Worm (Caenorhabditis elegans) whole organism, late embryonic: ENCODE measurements around the gene eat-20.

Experiments
- C38D4.7 ChIP-seq: fragments of 200-800 bp; sonication (Bioruptor generic); optimal IDR thresholded peaks from 2 replicates; lab custom pipeline; 2018; ENCODE audit warnings: mild to moderate bottlenecking, missing genetic modification characterization, moderate library complexity, missing compliant biosample characterization
- F13H6.1 ChIP-seq: sonication (generic microtip); optimal IDR thresholded peaks from 2 replicates; lab custom pipeline; 2016; ENCODE audit warnings: missing genetic modification characterization, missing compliant biosample characterization
- K02D7.2 ChIP-seq: sonication (generic microtip); optimal IDR thresholded peaks from 2 replicates; lab custom pipeline; 2017; ENCODE audit warnings: mild to moderate bottlenecking, missing genetic modification characterization, missing compliant biosample characterization
- ahr-1 ChIP-seq: sonication (generic microtip); optimal IDR thresholded peaks from 2 replicates; lab custom pipeline; 2016; ENCODE audit warnings: missing genetic modification characterization, missing compliant biosample characterization
- ama-1 ChIP-seq: fragments of 150-350 bp; optimal IDR thresholded peaks from 2 replicates; lab custom pipeline; 2014
- ceh-14 ChIP-seq: sonication (generic microtip); optimal IDR thresholded peaks from 2 replicates; lab custom pipeline; 2016; ENCODE audit warnings: missing genotype, missing genetic modification characterization, missing compliant biosample characterization
- ceh-22 ChIP-seq: sonication (generic microtip); optimal IDR thresholded peaks from 2 replicates; lab custom pipeline; 2017; ENCODE audit warnings: missing biosample characterization, missing genetic modification characterization
- ceh-24 ChIP-seq: sonication (generic microtip); optimal IDR thresholded peaks from 2 replicates; lab custom pipeline; 2016; ENCODE audit warnings: mild to moderate bottlenecking, missing genetic modification characterization, missing compliant biosample characterization
- ceh-30 ChIP-seq: fragments of 150-350 bp; optimal IDR thresholded peaks from 2 replicates; lab custom pipeline; 2014; ENCODE audit warnings: missing biosample characterization, missing genetic modification characterization
- ceh-34 ChIP-seq: sonication (generic microtip); optimal IDR thresholded peaks from 2 replicates; lab custom pipeline; 2016; ENCODE audit warnings: mild to moderate bottlenecking, missing genetic modification characterization, missing compliant biosample characterization
- ceh-48 ChIP-seq: sonication (generic microtip); optimal IDR thresholded peaks from 2 replicates; lab custom pipeline; 2016; ENCODE audit warnings: missing genetic modification characterization, inconsistent platforms, missing compliant biosample characterization
- ceh-6 ChIP-seq: fragments of 200-800 bp; sonication (Bioruptor generic); optimal IDR thresholded peaks from 2 replicates; lab custom pipeline; 2018; ENCODE audit warnings: mild to moderate bottlenecking, missing genetic modification characterization, missing compliant biosample characterization
- ceh-9 ChIP-seq: sonication (generic microtip); optimal IDR thresholded peaks from 2 replicates; lab custom pipeline; 2016; ENCODE audit warnings: mild to moderate bottlenecking, missing genetic modification characterization, inconsistent platforms, missing compliant biosample characterization
- che-1 ChIP-seq: sonication (generic microtip); optimal IDR thresholded peaks from 2 replicates; lab custom pipeline; 2016; ENCODE audit warnings: mild to moderate bottlenecking, missing genetic modification characterization, missing compliant biosample characterization
- dmd-4 ChIP-seq: sonication (generic microtip); optimal IDR thresholded peaks from 2 replicates; lab custom pipeline; 2016; ENCODE audit warnings: borderline replicate concordance, missing genetic modification characterization, missing compliant biosample characterization
- dve-1 ChIP-seq: sonication (generic microtip); optimal IDR thresholded peaks from 2 replicates; lab custom pipeline; 2017; ENCODE audit warnings: antibody characterized with exemption, mild to moderate bottlenecking, missing genetic modification characterization, missing compliant biosample characterization
- elt-4 ChIP-seq: sonication (generic microtip); optimal IDR thresholded peaks from 2 replicates; lab custom pipeline; 2016; ENCODE audit warnings: missing genetic modification characterization, missing compliant biosample characterization
- fax-1 ChIP-seq: sonication (generic microtip); optimal IDR thresholded peaks from 2 replicates; lab custom pipeline; 2016; ENCODE audit warnings: missing genotype, missing genetic modification characterization, missing compliant biosample characterization
- fkh-6 ChIP-seq: sonication (generic microtip); optimal IDR thresholded peaks from 2 replicates; lab custom pipeline; 2016; ENCODE audit warnings: missing genetic modification characterization, missing compliant biosample characterization
- gmeb-2 ChIP-seq: sonication (generic microtip); optimal IDR thresholded peaks from 2 replicates; lab custom pipeline; 2016; ENCODE audit warnings: missing genetic modification characterization, inconsistent platforms, missing compliant biosample characterization
- hlh-13 ChIP-seq: fragments of 200-800 bp; sonication (Bioruptor generic); optimal IDR thresholded peaks from 2 replicates; lab custom pipeline; 2018; ENCODE audit warnings: mild to moderate bottlenecking, missing genetic modification characterization, missing compliant biosample characterization
- hlh-15 ChIP-seq: sonication (generic microtip); optimal IDR thresholded peaks from 2 replicates; lab custom pipeline; 2016; ENCODE audit warnings: missing genetic modification characterization, missing compliant biosample characterization
- hlh-8 ChIP-seq: sonication (generic microtip); optimal IDR thresholded peaks from 2 replicates; lab custom pipeline; 2016; ENCODE audit warnings: missing genotype, missing genetic modification characterization, missing compliant biosample characterization
- lim-6 ChIP-seq: sonication (generic microtip); optimal IDR thresholded peaks from 2 replicates; lab custom pipeline; 2016; ENCODE audit warnings: missing genetic modification characterization, missing compliant biosample characterization
- lin-11 ChIP-seq: fragments of 200-800 bp; sonication (Bioruptor generic); optimal IDR thresholded peaks from 2 replicates; lab custom pipeline; 2018; ENCODE audit warnings: mild to moderate bottlenecking, missing genetic modification characterization, missing compliant biosample characterization
- madf-2 ChIP-seq: sonication (generic microtip); optimal IDR thresholded peaks from 2 replicates; lab custom pipeline; 2017; ENCODE audit warnings: missing genetic modification characterization, missing compliant biosample characterization
- mec-3 ChIP-seq: sonication (generic microtip); optimal IDR thresholded peaks from 2 replicates; lab custom pipeline; 2016; ENCODE audit warnings: borderline replicate concordance, missing genetic modification characterization, missing compliant biosample characterization
- nfya-1 ChIP-seq: sonication (generic microtip); optimal IDR thresholded peaks from 2 replicates; lab custom pipeline; 2017; ENCODE audit warnings: missing genetic modification characterization, mild to moderate bottlenecking, missing compliant biosample characterization, antibody characterized with exemption, moderate library complexity
- nhr-232 ChIP-seq: sonication (generic microtip); optimal IDR thresholded peaks from 2 replicates; lab custom pipeline; 2016; ENCODE audit warnings: missing genetic modification characterization, missing compliant biosample characterization
- npax-4 ChIP-seq: sonication (generic microtip); optimal IDR thresholded peaks from 2 replicates; lab custom pipeline; 2016; ENCODE audit warnings: missing genetic modification characterization, missing compliant biosample characterization
- odd-2 ChIP-seq: sonication (generic microtip); optimal IDR thresholded peaks from 2 replicates; lab custom pipeline; 2017; ENCODE audit warnings: antibody characterized with exemption, mild to moderate bottlenecking, missing genetic modification characterization, missing compliant biosample characterization
- pat-9 ChIP-seq: fragments of 200-800 bp; sonication (Bioruptor generic); optimal IDR thresholded peaks from 2 replicates; lab custom pipeline; 2018; ENCODE audit warnings: mild to moderate bottlenecking, missing genetic modification characterization, moderate library complexity, missing compliant biosample characterization
- pax-1 ChIP-seq: fragments of 150-350 bp; optimal IDR thresholded peaks from 2 replicates; lab custom pipeline; 2014; ENCODE audit warnings: missing biosample characterization, missing genetic modification characterization
- pha-2 ChIP-seq: sonication (generic microtip); optimal IDR thresholded peaks from 2 replicates; lab custom pipeline; 2017; ENCODE audit warnings: mild to moderate bottlenecking, missing genetic modification characterization, missing compliant biosample characterization
- pros-1 ChIP-seq: fragments of 150-350 bp; optimal IDR thresholded peaks from 2 replicates; lab custom pipeline; 2014; ENCODE audit warnings: missing biosample characterization, missing genetic modification reagents, missing genetic modification characterization
- ref-2 ChIP-seq: sonication (generic microtip); optimal IDR thresholded peaks from 2 replicates; lab custom pipeline; 2016; ENCODE audit warnings: missing genetic modification characterization, missing compliant biosample characterization
- rnt-1 ChIP-seq: sonication (generic microtip); optimal IDR thresholded peaks from 2 replicates; lab custom pipeline; 2016; ENCODE audit warnings: missing genetic modification characterization, missing compliant biosample characterization
- sdc-2 ChIP-seq: sonication (generic microtip); optimal IDR thresholded peaks from 2 replicates; lab custom pipeline; 2016; ENCODE audit warnings: missing genotype, missing genetic modification characterization, missing compliant biosample characterization
- sox-2 ChIP-seq: fragments of 200-800 bp; sonication (Bioruptor generic); IDR thresholded peaks from 2 replicates; pipeline ENCODE4 v1.3.6; 2022; ENCODE audit warnings: missing genetic modification reagents, missing genetic modification characterization, missing compliant biosample characterization
- syd-9 ChIP-seq: sonication (generic microtip); optimal IDR thresholded peaks from 2 replicates; lab custom pipeline; 2016; ENCODE audit warnings: mild to moderate bottlenecking, missing genetic modification characterization, moderate library complexity, missing compliant biosample characterization
- tbx-2 ChIP-seq: sonication (generic microtip); optimal IDR thresholded peaks from 2 replicates; lab custom pipeline; 2016; ENCODE audit warnings: missing genetic modification characterization, missing compliant biosample characterization
- tbx-7 ChIP-seq: sonication (generic microtip); optimal IDR thresholded peaks from 2 replicates; lab custom pipeline; 2016; ENCODE audit warnings: missing genotype, missing genetic modification characterization, missing compliant biosample characterization
- ttx-3 ChIP-seq: sonication (generic microtip); optimal IDR thresholded peaks from 2 replicates; lab custom pipeline; 2016; ENCODE audit warnings: missing genetic modification reagents, missing genetic modification characterization, missing compliant biosample characterization
- unc-42 ChIP-seq: sonication (generic microtip); optimal IDR thresholded peaks from 2 replicates; lab custom pipeline; 2016; ENCODE audit warnings: missing genotype, missing genetic modification characterization, missing compliant biosample characterization
- unc-55 ChIP-seq: sonication (generic microtip); optimal IDR thresholded peaks from 2 replicates; lab custom pipeline; 2017; ENCODE audit warnings: missing biosample characterization, missing genetic modification reagents, missing genetic modification characterization
- zip-5 ChIP-seq: sonication (generic microtip); optimal IDR thresholded peaks from 2 replicates; lab custom pipeline; 2016; ENCODE audit warnings: missing genetic modification characterization, missing compliant biosample characterization

eat-20 gene

ce11 chrX:15557849-15558248 lies 48.0 kb downstream of the eat-20 start, which contains the start of gene lron-3:
TSS of gene lron-3 (minus strand) at chrX:15557949.
- TF ChIP-seq K02D7.2 (tag; lab: Kevin White, UChicago) = no peak
- no peak for TF ChIP-seq ceh-22 (tag; lab: Kevin White, UChicago)
- TF ChIP-seq ceh-34 (tag; lab: Kevin White, UChicago) = no peak
- no peak for TF ChIP-seq tbx-2
- no peak for TF ChIP-seq nfya-1 (tag; lab: Kevin White, UChicago)
- no peak for TF ChIP-seq ceh-30 (tag; lab: Kevin White, UChicago)
- TF ChIP-seq lim-6 = no peak
- TF ChIP-seq odd-2 (tag; lab: Kevin White, UChicago) = no peak
- no peak for TF ChIP-seq sox-2

- TF ChIP-seq ttx-3 (tag; lab: Kevin White, UChicago) (no peak), dve-1 (tag; lab: Kevin White, UChicago) (no peak), madf-2 (no peak), rnt-1 (no peak), nhr-232 (no peak), syd-9 (no peak), fax-1 (tag; lab: Kevin White, UChicago) (no peak), F13H6.1 (tag; lab: Kevin White, UChicago) (no peak), ceh-6 (no peak), dmd-4 (tag; lab: Kevin White, UChicago) (no peak), ama-1 (lab: Kevin White, UChicago) (no peak), pha-2 (no peak), hlh-13 (no peak), elt-4 (tag; lab: Kevin White, UChicago) (no peak)
Measured at ce11 chrX:15559473-15559872, 49.7 kb downstream of the eat-20 start.

- TF ChIP-seq ref-2 (tag; lab: Kevin White, UChicago) = no peak
- TF ChIP-seq unc-42 = no peak
- TF ChIP-seq ceh-30 (tag; lab: Kevin White, UChicago) = no peak
- TF ChIP-seq ahr-1 = no peak
- no peak for TF ChIP-seq ceh-22 (tag; lab: Kevin White, UChicago)
- no peak for TF ChIP-seq dve-1 (tag; lab: Kevin White, UChicago)
- no peak for TF ChIP-seq ceh-14 (tag; lab: Kevin White, UChicago)
- no peak for TF ChIP-seq dmd-4 (tag; lab: Kevin White, UChicago)
- TF ChIP-seq fkh-6 = no peak
- TF ChIP-seq gmeb-2 (tag; lab: Kevin White, UChicago) = no peak
- TF ChIP-seq ceh-34 (tag; lab: Kevin White, UChicago) = no peak
- no peak for TF ChIP-seq pat-9 (tag; lab: Kevin White, UChicago)
- no peak for TF ChIP-seq syd-9
- no peak for TF ChIP-seq ceh-48 (tag; lab: Kevin White, UChicago)
- TF ChIP-seq pax-1 (tag; lab: Kevin White, UChicago) = no peak
- TF ChIP-seq zip-5 (tag; lab: Kevin White, UChicago) = no peak
- TF ChIP-seq ceh-9 (tag; lab: Kevin White, UChicago) = no peak
- TF ChIP-seq sdc-2 (tag; lab: Kevin White, UChicago) = no peak
- TF ChIP-seq ceh-24 (tag; lab: Kevin White, UChicago) = no peak
Measured at ce11 chrX:15564338-15564737, 54.5 kb downstream of the eat-20 start.

- TF ChIP-seq unc-42 = peak; percentile 51
- peak; percentile 0 for TF ChIP-seq pros-1
- TF ChIP-seq ceh-48 (tag; lab: Kevin White, UChicago) = peak; percentile 86
- no peak for TF ChIP-seq madf-2
- TF ChIP-seq C38D4.7 (GFP tag; lab: Kevin White, UChicago) = no peak
- no peak for TF ChIP-seq zip-5 (tag; lab: Kevin White, UChicago)
- no peak for TF ChIP-seq nhr-232
- no peak for TF ChIP-seq lin-11
- no peak for TF ChIP-seq pat-9 (tag; lab: Kevin White, UChicago)
- no peak for TF ChIP-seq odd-2 (tag; lab: Kevin White, UChicago)
- TF ChIP-seq hlh-8 (tag; lab: Kevin White, UChicago) = no peak
- no peak for TF ChIP-seq ceh-9 (tag; lab: Kevin White, UChicago)
- no peak for TF ChIP-seq dmd-4 (tag; lab: Kevin White, UChicago)
- no peak for TF ChIP-seq sox-2
- no peak for TF ChIP-seq pax-1 (tag; lab: Kevin White, UChicago)
- TF ChIP-seq F13H6.1 (tag; lab: Kevin White, UChicago) = no peak
- TF ChIP-seq tbx-7 (tag; lab: Kevin White, UChicago) = no peak
- TF ChIP-seq mec-3 (tag; lab: Kevin White, UChicago) = no peak
- no peak for TF ChIP-seq npax-4 (tag; lab: Kevin White, UChicago)
- TF ChIP-seq ttx-3 (tag; lab: Kevin White, UChicago) = no peak
- TF ChIP-seq che-1 = no peak
- no peak for TF ChIP-seq hlh-15 (tag; lab: Kevin White, UChicago)
- no peak for TF ChIP-seq gmeb-2 (tag; lab: Kevin White, UChicago)
- TF ChIP-seq ceh-34 (tag; lab: Kevin White, UChicago) = peak; percentile 12
- no peak for TF ChIP-seq sdc-2 (tag; lab: Kevin White, UChicago)
- no peak for TF ChIP-seq unc-55 (GFP tag; lab: Kevin White, UChicago)
Measured at ce11 chrX:15566640-15567039, 56.8 kb downstream of the eat-20 start.
